Worm (Caenorhabditis elegans) whole organism, early embryonic: ENCODE data around the gene daf-7.

Source experiments
- B0310.2 ChIP-seq: sonication (generic microtip); optimal IDR thresholded peaks from 2 replicates; lab custom pipeline; 2016; ENCODE audit warnings: mild to moderate bottlenecking, missing genetic modification characterization, missing compliant biosample characterization
- aly-1 ChIP-seq: sonication (generic microtip); optimal IDR thresholded peaks from 2 replicates; lab custom pipeline; 2016; ENCODE audit warnings: missing genetic modification characterization, missing compliant biosample characterization
- ama-1 ChIP-seq: fragments of 150-350 bp; optimal IDR thresholded peaks from 2 replicates; lab custom pipeline; 2014
- ceh-13 ChIP-seq: fragments of 200-800 bp; sonication (Bioruptor generic); optimal IDR thresholded peaks from 2 replicates; lab custom pipeline; 2018; ENCODE audit warnings: mild to moderate bottlenecking, missing genetic modification characterization, missing compliant biosample characterization
- ets-7 ChIP-seq: sonication (generic microtip); optimal IDR thresholded peaks from 2 replicates; lab custom pipeline; 2016; ENCODE audit warnings: missing genotype, missing genetic modification characterization, missing compliant biosample characterization
- flt-1 ChIP-seq: fragments of 200-800 bp; sonication (Bioruptor generic); IDR thresholded peaks from 2 replicates; pipeline ENCODE4 v1.3.6; 2022; ENCODE audit warnings: missing genetic modification characterization, missing compliant biosample characterization
- hmbx-1 ChIP-seq: sonication (generic microtip); optimal IDR thresholded peaks from 2 replicates; lab custom pipeline; 2016; ENCODE audit warnings: mild to moderate bottlenecking, missing genetic modification characterization, missing compliant biosample characterization
- pes-1 ChIP-seq: fragments of 200-800 bp; sonication (Bioruptor generic); IDR thresholded peaks from 2 replicates; pipeline ENCODE4 v1.3.6; 2022; ENCODE audit warnings: missing genetic modification reagents, missing genetic modification characterization, missing compliant biosample characterization

ce11 chrIII:768528-768927, 43.1 kb upstream of the daf-7 start:
- no peak for TF ChIP-seq B0310.2 (tag; lab: Kevin White, UChicago)
- TF ChIP-seq ceh-13 (GFP tag; lab: Kevin White, UChicago), result no peak
- no peak for TF ChIP-seq ets-7 (tag; lab: Kevin White, UChicago)
- TF ChIP-seq hmbx-1 (tag; lab: Kevin White, UChicago), result no peak
- no peak for TF ChIP-seq aly-1 (tag; lab: Kevin White, UChicago)
- no peak for TF ChIP-seq ama-1
- no peak for TF ChIP-seq flt-1 (GFP tag; lab: Robert Waterston, UW)
- no peak for TF ChIP-seq pes-1
